Worm (Caenorhabditis elegans): ENCODE results near the gene F09C12.8.

ce11 chrII:5099649-5100048, 12.5 kb upstream of the F09C12.8 start, which contains the start of gene C04G6.6:
- TF ChIP-seq unc-62 (GFP tag; optimal IDR thresholded peaks at IDR 0.05) (no peak), D2030.7 (GFP tag; IDR thresholded peaks at IDR 0.05) (no peak), pha-4 (tag; optimal IDR thresholded peaks at IDR 0.05) (no peak), egl-44 (GFP tag; IDR thresholded peaks at IDR 0.05) (no peak), lir-1 (GFP tag; conservative IDR thresholded peaks at IDR 0.05) (no peak), ceh-58 (GFP tag; IDR thresholded peaks at IDR 0.05) (no peak), snpc-3.4 (tag; optimal IDR thresholded peaks at IDR 0.05) (no peak), attf-6 (GFP tag; IDR thresholded peaks at IDR 0.05) (no peak), dpl-1 (GFP tag; optimal IDR thresholded peaks at IDR 0.05) (no peak)

All from whole organism, young adult.